Worm (Caenorhabditis elegans): ENCODE measurements around the gene cdf-2.

DNA sequence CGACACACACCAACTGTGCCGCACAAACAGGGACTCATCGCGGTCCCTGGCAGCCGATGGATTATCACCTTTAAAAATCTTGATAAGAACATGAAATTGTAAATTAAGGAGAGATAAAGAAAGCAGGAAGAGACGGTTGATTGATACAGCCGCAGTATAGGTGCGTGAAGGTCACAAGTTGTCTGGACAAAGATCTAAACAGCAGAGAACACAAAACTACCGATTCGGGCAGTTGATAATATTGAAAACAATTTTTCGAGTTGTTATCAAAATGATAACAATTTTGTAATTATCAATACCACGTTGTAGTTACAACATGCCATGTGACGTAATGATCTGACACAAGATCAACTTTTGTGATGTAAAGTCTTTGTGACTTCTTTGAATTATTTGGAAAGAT, 34.1 kb upstream of the cdf-2 start:
- peak; percentile 84 for TF ChIP-seq tbx-2 (tag; optimal IDR thresholded peaks at IDR 0.05)
- no peak for TF ChIP-seq skn-1 (tag; optimal IDR thresholded peaks at IDR 0.05)
- TF ChIP-seq nhr-28 (tag; optimal IDR thresholded peaks at IDR 0.05): no peak
- TF ChIP-seq ceh-63 (GFP tag; optimal IDR thresholded peaks at IDR 0.05): no peak
- no peak for TF ChIP-seq ama-1 (optimal IDR thresholded peaks at IDR 0.05)
- peak; percentile 7 for TF ChIP-seq lin-13 (GFP tag; optimal IDR thresholded peaks at IDR 0.05)
- no peak for TF ChIP-seq efl-1 (optimal IDR thresholded peaks at IDR 0.05)
- TF ChIP-seq efl-1 (GFP tag; optimal IDR thresholded peaks at IDR 0.05 in 1 of 2): peak in 1 of 2 experiments; percentile 80

Data from whole organism, L1 larva.